Fruit fly (Drosophila melanogaster) whole organism, adult: Measurements from ENCODE around the gene CG31729.
A peak's percentile ranks its signal among the peaks of the same experiment; 100 is the strongest.

Experiments used
- CG11617 ChIP-seq: fragments of 200-800 bp; sonication (Bioruptor generic); optimal IDR thresholded peaks from 2 replicates; lab custom pipeline; 2017; ENCODE audit warnings: mild to moderate bottlenecking, missing biosample characterization, missing genetic modification reagents, missing genetic modification characterization
- CG12768 ChIP-seq: fragments of 200-800 bp; sonication (Bioruptor generic); optimal IDR thresholded peaks from 2 replicates; lab custom pipeline; 2017; ENCODE audit warnings: missing biosample characterization, missing genetic modification characterization, mild to moderate bottlenecking, moderate library complexity, missing genetic modification reagents
- CG14711 ChIP-seq: fragments of 200-800 bp; sonication (Bioruptor generic); optimal IDR thresholded peaks from 2 replicates; lab custom pipeline; 2018; ENCODE audit warnings: missing biosample characterization, mild to moderate bottlenecking, missing genetic modification characterization, moderate library complexity
- CG1620 ChIP-seq: fragments of 200-800 bp; sonication (Bioruptor generic); optimal IDR thresholded peaks from 2 replicates; lab custom pipeline; 2016; ENCODE audit warnings: missing biosample characterization, missing genetic modification characterization
- CG33017 ChIP-seq: fragments of 200-800 bp; sonication (Bioruptor generic); optimal IDR thresholded peaks from 2 replicates; lab custom pipeline; 2018; ENCODE audit warnings: missing biosample characterization, mild to moderate bottlenecking, missing genetic modification characterization, moderate library complexity
- CG5204 ChIP-seq: fragments of 200-800 bp; sonication (Bioruptor generic); optimal IDR thresholded peaks from 2 replicates; lab custom pipeline; 2016; ENCODE audit warnings: missing biosample characterization, missing genetic modification characterization
- CG7045 ChIP-seq: fragments of 200-800 bp; sonication (Bioruptor generic); optimal IDR thresholded peaks from 2 replicates; lab custom pipeline; 2017; ENCODE audit warnings: missing biosample characterization, mild to moderate bottlenecking, missing genetic modification characterization
- CG7101 ChIP-seq: fragments of 200-800 bp; sonication (Bioruptor generic); optimal IDR thresholded peaks from 2 replicates; lab custom pipeline; 2018; ENCODE audit warnings: missing biosample characterization, mild to moderate bottlenecking, missing genetic modification characterization, moderate library complexity
- Clk ChIP-seq: fragments of 200-800 bp; sonication (Bioruptor generic); optimal IDR thresholded peaks from 2 replicates; lab custom pipeline; 2017; ENCODE audit warnings: missing biosample characterization, missing genetic modification characterization
- Crg-1 ChIP-seq: fragments of 200-800 bp; sonication (Bioruptor generic); optimal IDR thresholded peaks from 2 replicates; lab custom pipeline; 2016; ENCODE audit warnings: missing biosample characterization, missing genetic modification characterization
- Hr96 ChIP-seq: fragments of 200-800 bp; sonication (Bioruptor generic); optimal IDR thresholded peaks from 2 replicates; lab custom pipeline; 2016; ENCODE audit warnings: missing biosample characterization, missing genetic modification characterization
- Mnt ChIP-seq: fragments of 200-800 bp; sonication (Bioruptor generic); optimal IDR thresholded peaks from 2 replicates; lab custom pipeline; 2016; ENCODE audit warnings: missing biosample characterization, mild to moderate bottlenecking, missing genetic modification characterization
- bab1 ChIP-seq: fragments of 200-800 bp; sonication (Bioruptor generic); optimal IDR thresholded peaks from 3 replicates; lab custom pipeline; 2019; ENCODE audit warnings: missing biosample characterization, mild to moderate bottlenecking, missing genetic modification characterization, moderate library complexity
- cic ChIP-seq: fragments of 200-800 bp; sonication (Bioruptor generic); optimal IDR thresholded peaks from 2 replicates; lab custom pipeline; 2017; ENCODE audit warnings: missing biosample characterization, mild to moderate bottlenecking, missing genetic modification characterization, moderate library complexity
- cnc ChIP-seq, 2 experiments: fragments of >200 bp; optimal IDR thresholded peaks; 2 replicates each; lab custom pipeline; 2017
- kay ChIP-seq: fragments of 200-800 bp; sonication (Bioruptor generic); peaks from one replicate; lab custom pipeline; 2016; ENCODE audit warnings: missing biosample characterization, missing genetic modification characterization, borderline replicate concordance
- ovo ChIP-seq: fragments of 200-800 bp; sonication (Bioruptor generic); optimal IDR thresholded peaks from 2 replicates; lab custom pipeline; 2016; ENCODE audit warnings: missing biosample characterization, missing genetic modification characterization
- pad ChIP-seq: fragments of 200-800 bp; sonication (Bioruptor generic); optimal IDR thresholded peaks from 3 replicates; lab custom pipeline; 2017; ENCODE audit warnings: missing biosample characterization, missing genetic modification characterization, mild to moderate bottlenecking, moderate library complexity, missing genetic modification reagents
- tj ChIP-seq: fragments of 200-800 bp; sonication (Bioruptor generic); optimal IDR thresholded peaks from 3 replicates; lab custom pipeline; 2017; ENCODE audit warnings: missing biosample characterization, mild to moderate bottlenecking, missing genetic modification characterization, moderate library complexity
- toe ChIP-seq: fragments of 200-800 bp; sonication (Bioruptor generic); optimal IDR thresholded peaks from 2 replicates; lab custom pipeline; 2016; ENCODE audit warnings: missing biosample characterization, missing genetic modification characterization

CG31729 gene

DNA sequence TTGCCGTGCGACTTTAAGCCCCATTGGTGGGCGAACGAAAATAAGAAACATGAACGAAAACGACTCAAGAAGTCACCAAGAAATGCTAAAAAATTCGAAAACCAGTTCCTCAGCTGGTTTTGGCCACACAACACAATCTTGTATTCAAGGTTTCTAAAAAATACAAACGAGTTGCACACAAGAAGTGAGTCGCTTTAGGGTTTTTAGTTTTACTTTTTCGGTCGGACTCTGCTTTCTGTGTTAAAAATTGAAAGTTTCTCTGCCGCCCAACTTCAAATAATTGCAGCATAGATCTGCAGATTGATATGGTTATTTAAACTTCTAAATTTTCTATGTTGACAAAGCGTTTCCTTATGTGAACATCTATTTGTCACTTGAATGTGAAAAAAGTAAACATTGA, 2.8 kb downstream of the CG31729 start, which contains the start of gene CG16824:
Gene CG16824, plus strand, starts transcription at position 384 of the 400 bp plus-strand sequence.
- TF ChIP-seq CG7045 (no peak), bab1 (GFP tag; lab: Kevin White, UChicago) (no peak), Mnt (GFP tag; lab: Kevin White, UChicago) (no peak), Crg-1 (GFP tag; lab: Kevin White, UChicago) (no peak), Clk (no peak), ovo (GFP tag; lab: Kevin White, UChicago) (no peak), cnc (optimal IDR thresholded peaks at IDR 0.05; lab: Kevin White, UChicago) (no peak), kay (no peak), CG33017 (tag; lab: Kevin White, UChicago) (no peak), CG11617 (GFP tag; lab: Kevin White, UChicago) (no peak), toe (GFP tag; lab: Kevin White, UChicago) (no peak), CG7101 (tag; lab: Kevin White, UChicago) (no peak), CG5204 (GFP tag; lab: Kevin White, UChicago) (no peak)

DNA sequence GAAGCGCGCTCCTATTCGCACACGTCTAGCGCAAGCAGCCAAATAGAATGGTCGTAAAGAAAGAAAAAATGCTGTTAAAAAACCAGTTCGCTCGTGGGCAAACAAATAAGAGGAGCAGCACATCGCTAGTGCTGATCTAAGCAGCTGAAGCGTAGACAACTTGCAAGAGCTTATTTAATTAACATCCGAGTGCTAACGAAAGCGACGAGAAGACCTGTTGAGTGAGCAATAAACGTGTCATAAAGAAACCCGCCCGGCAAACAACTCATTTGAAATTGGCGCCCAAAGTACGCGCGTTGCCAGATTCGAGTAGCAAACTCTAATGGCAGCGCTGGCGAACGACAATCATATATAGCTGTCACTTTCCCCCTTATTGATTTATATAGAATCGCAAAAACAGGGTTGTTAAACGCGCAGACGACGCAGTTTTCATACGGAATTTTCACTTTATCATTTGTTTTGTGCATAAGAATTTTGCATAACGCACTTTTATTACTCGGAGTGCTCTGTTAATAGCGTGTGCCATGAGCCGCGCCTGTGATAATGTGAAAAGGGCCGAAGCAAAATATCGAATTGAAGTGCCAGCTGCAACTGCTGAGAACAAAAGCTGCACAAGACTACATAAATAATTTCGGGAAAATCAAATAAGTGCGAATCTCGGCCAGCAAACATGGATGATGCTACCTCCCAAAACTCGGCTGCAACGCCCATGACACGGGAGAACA, 6.3 kb downstream of the CG31729 start:
- peak; percentile 32 for TF ChIP-seq Mnt (GFP tag; lab: Kevin White, UChicago)
- peak; percentile 22 for TF ChIP-seq pad
- peak; percentile 6 for TF ChIP-seq CG12768 (GFP tag; lab: Kevin White, UChicago)
- TF ChIP-seq kay: no peak
- peak; percentile 92 for TF ChIP-seq tj (GFP tag; lab: Kevin White, UChicago)
- peak; percentile 65 for TF ChIP-seq CG14711 (tag; lab: Kevin White, UChicago)

DNA sequence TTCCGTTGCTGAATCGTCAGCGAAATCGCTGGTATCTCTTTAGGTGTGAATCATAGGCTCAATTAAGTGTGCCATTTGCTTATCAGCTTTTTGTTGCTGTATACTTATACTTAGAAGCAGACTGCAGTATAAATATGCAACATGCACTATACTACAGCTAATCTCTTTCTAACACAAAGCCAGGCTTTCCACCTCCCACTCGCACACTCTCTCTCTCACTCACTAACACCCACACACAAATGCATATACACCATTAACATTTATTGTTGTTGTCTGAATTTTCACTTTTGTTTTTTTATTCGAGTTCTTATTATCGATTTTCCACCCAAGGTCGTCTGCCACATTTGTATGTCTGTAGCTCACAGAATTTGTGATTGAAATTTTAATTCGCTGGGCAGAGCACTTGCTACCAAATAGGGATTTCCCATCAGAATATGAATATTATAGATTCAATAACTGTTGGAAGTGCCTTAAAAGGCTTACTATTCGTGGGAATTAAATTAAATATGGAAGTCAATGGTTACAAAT, 7.0 kb downstream of the CG31729 start:
- TF ChIP-seq kay (peak; percentile 94), cnc (optimal IDR thresholded peaks at IDR 0.05; lab: Kevin White, UChicago) (no peak), ovo (GFP tag; lab: Kevin White, UChicago) (no peak), cic (GFP tag; lab: Kevin White, UChicago) (peak; percentile 68)

DNA sequence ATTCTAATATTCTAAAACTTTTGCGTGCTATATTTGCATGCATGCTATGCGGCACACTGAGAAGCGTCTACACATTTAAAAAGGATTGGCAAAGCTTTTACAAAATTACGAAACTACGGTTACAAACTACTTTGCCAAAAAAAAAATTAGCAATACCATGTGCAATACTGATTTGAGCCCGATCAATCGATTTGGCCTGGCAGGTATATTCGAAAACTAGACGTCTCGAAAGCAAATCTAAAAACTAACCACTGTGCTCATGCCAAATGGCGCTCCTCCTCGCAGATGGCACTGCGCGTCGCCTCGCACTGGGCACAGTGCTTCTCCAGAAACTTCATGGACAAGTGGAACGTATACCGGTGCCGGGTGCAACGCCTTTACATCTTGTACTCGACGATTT, 14.7 kb downstream of the CG31729 start, which contains the start of gene CG16825:
Gene CG16825, plus strand, starts transcription at position 301 of the 400 bp plus-strand sequence.
- no peak for TF ChIP-seq ovo (GFP tag; lab: Kevin White, UChicago)
- TF ChIP-seq cnc (optimal IDR thresholded peaks at IDR 0.05; lab: Kevin White, UChicago): no peak
- TF ChIP-seq CG7101 (tag; lab: Kevin White, UChicago): no peak
- TF ChIP-seq bab1 (GFP tag; lab: Kevin White, UChicago): no peak
- TF ChIP-seq tj (GFP tag; lab: Kevin White, UChicago): no peak
- no peak for TF ChIP-seq pad
- no peak for TF ChIP-seq Crg-1 (GFP tag; lab: Kevin White, UChicago)
- TF ChIP-seq CG1620 (GFP tag; lab: Kevin White, UChicago): no peak
- TF ChIP-seq cic (GFP tag; lab: Kevin White, UChicago): no peak
- no peak for TF ChIP-seq kay
- TF ChIP-seq Hr96: no peak

DNA sequence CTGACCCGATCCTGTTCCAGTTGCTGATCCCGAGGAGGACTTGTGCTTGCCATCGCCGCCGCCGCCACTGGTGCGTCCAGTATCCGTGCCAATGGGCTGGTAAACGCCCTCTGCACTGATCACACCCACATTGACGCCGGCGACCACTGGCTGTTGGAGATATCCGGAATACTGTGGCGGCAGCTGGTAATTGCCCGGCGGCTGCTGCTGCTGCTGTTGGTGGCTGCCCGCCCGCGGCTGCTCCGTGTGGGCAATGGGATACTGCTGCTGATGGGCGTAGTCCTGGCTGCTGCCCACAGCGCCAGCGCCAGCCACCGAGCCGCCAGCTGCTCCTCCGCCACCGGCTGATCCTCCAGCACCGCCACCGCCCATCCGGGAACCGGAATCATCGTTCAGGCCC, 15.2 kb downstream of the CG31729 start:
- no peak for TF ChIP-seq tj (GFP tag; lab: Kevin White, UChicago)
- TF ChIP-seq Hr96: no peak
- no peak for TF ChIP-seq bab1 (GFP tag; lab: Kevin White, UChicago)
- no peak for TF ChIP-seq CG12768 (GFP tag; lab: Kevin White, UChicago)
- TF ChIP-seq Clk: no peak
- no peak for TF ChIP-seq CG1620 (GFP tag; lab: Kevin White, UChicago)
- TF ChIP-seq Mnt (GFP tag; lab: Kevin White, UChicago): no peak
- TF ChIP-seq cic (GFP tag; lab: Kevin White, UChicago): no peak
- TF ChIP-seq CG14711 (tag; lab: Kevin White, UChicago): no peak
- TF ChIP-seq ovo (GFP tag; lab: Kevin White, UChicago): no peak

DNA sequence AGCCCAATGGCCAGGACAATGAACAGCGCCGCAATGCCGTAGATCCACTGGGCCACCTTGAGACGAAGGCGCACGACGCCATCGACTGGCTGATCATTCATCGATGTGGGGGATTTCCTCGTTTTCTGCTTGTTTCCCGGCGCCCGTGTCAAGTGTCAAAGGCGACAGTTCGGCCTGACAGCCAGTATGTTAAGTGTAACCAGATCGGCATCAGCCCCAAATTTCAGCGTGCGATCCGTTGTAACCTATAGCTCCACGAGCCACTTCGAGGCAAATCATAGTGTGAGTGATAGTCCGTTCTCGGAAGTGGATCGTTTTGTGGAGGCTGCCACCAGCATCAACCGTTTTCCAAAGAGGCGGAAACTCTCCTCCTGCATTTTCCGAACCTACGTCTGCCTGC, 16.9 kb downstream of the CG31729 start, which contains the start of gene CG43779:
Gene CG43779, minus strand, starts transcription at position 101 of the 400 bp plus-strand sequence.
- TF ChIP-seq CG12768 (GFP tag; lab: Kevin White, UChicago) (no peak), Mnt (GFP tag; lab: Kevin White, UChicago) (no peak), toe (GFP tag; lab: Kevin White, UChicago) (no peak), Crg-1 (GFP tag; lab: Kevin White, UChicago) (no peak), CG5204 (GFP tag; lab: Kevin White, UChicago) (no peak), cic (GFP tag; lab: Kevin White, UChicago) (no peak), CG14711 (tag; lab: Kevin White, UChicago) (no peak), CG7101 (tag; lab: Kevin White, UChicago) (no peak), tj (GFP tag; lab: Kevin White, UChicago) (no peak), pad (no peak), CG7045 (no peak), cnc (optimal IDR thresholded peaks at IDR 0.05; lab: Kevin White, UChicago) (no peak), Hr96 (no peak)
